Worm (Caenorhabditis elegans) whole organism, late embryonic: ENCODE data around the gene Y110A2AL.4.

Source experiments
- fkh-10 ChIP-seq: fragments of 150-350 bp; optimal IDR thresholded peaks from 2 replicates; lab custom pipeline; 2014; ENCODE audit warnings: missing biosample characterization, missing genetic modification reagents, missing genetic modification characterization
- hlh-6 ChIP-seq: sonication (generic microtip); optimal IDR thresholded peaks from 2 replicates; lab custom pipeline; 2016; ENCODE audit warnings: missing genotype, missing genetic modification characterization, missing compliant biosample characterization
- sdc-2 ChIP-seq: sonication (generic microtip); optimal IDR thresholded peaks from 2 replicates; lab custom pipeline; 2016; ENCODE audit warnings: missing genotype, missing genetic modification characterization, missing compliant biosample characterization
- tbx-2 ChIP-seq: sonication (generic microtip); optimal IDR thresholded peaks from 2 replicates; lab custom pipeline; 2016; ENCODE audit warnings: missing genetic modification characterization, missing compliant biosample characterization

DNA sequence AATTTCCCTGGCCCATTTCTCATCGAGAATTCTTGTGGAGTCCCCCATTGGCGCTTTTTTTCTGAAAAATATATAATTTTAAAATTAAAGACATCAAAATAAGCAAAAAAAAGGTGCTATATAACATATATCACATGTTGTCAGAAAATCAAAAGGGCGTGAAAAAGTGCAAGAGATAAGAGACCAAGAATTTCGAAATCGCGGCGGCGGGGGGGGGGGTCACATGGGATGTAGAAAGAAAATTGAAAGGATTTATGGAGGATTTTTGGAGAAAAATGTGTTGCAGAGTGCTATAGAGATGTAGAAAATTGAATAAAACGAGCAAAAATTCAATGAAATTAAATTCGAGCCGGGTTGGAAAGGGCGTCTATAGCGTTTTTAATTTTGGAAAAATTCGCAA lies 7.9 kb upstream of the Y110A2AL.4 start, which contains the start of gene K12H6.6:
- TF ChIP-seq sdc-2 (tag; lab: Kevin White, UChicago), result no peak
- no peak for TF ChIP-seq tbx-2
- TF ChIP-seq hlh-6 (tag; lab: Kevin White, UChicago), result no peak
- no peak for TF ChIP-seq fkh-10 (GFP tag; lab: Kevin White, UChicago)
